Worm (Caenorhabditis elegans) whole organism, L4 larva: ENCODE data around the gene grl-22.

ENCODE experiments used
- F10B5.3 ChIP-seq: sonication (generic microtip); optimal IDR thresholded peaks from 2 replicates; lab custom pipeline; 2016; ENCODE audit warnings: mild to moderate bottlenecking, missing genetic modification characterization, missing compliant biosample characterization
- F26F4.8 ChIP-seq: fragments of 200-800 bp; sonication (Bioruptor generic); conservative IDR thresholded peaks from 2 replicates; pipeline ENCODE4 v1.3.6; 2022; ENCODE audit warnings: missing genetic modification characterization, missing compliant biosample characterization
- F49E8.2 ChIP-seq: sonication (generic microtip); optimal IDR thresholded peaks from 2 replicates; lab custom pipeline; 2016; ENCODE audit warnings: missing compliant biosample characterization, mild to moderate bottlenecking, missing genetic modification characterization, borderline replicate concordance
- R02D3.7 ChIP-seq: fragments of 150-350 bp; sonication (generic microtip); optimal IDR thresholded peaks from 3 replicates; lab custom pipeline; 2014; ENCODE audit warnings: missing biosample characterization, missing genetic modification characterization
- Y105C5A.15 ChIP-seq: fragments of 200-800 bp; sonication (Bioruptor generic); IDR thresholded peaks from 2 replicates; pipeline ENCODE4 v1.3.6; 2022; ENCODE audit warnings: missing genetic modification characterization, missing compliant biosample characterization
- Y48G9A.11 ChIP-seq: fragments of 200-800 bp; sonication (Bioruptor generic); IDR thresholded peaks from 2 replicates; pipeline ENCODE4 v1.3.6; 2022; ENCODE audit warnings: missing genetic modification reagents, missing genetic modification characterization, missing compliant biosample characterization
- Y5F2A.4 ChIP-seq: fragments of 200-800 bp; sonication (Bioruptor generic); optimal IDR thresholded peaks from 2 replicates; lab custom pipeline; 2018; ENCODE audit warnings: mild to moderate bottlenecking, missing genetic modification characterization, missing compliant biosample characterization
- Y75B8A.6 ChIP-seq: fragments of 200-800 bp; sonication (Bioruptor generic); IDR thresholded peaks from 2 replicates; pipeline ENCODE4 v1.3.6; 2022; ENCODE audit warnings: missing genetic modification reagents, missing genetic modification characterization, missing compliant biosample characterization
- ZK337.2 ChIP-seq: fragments of 200-800 bp; sonication (Bioruptor generic); IDR thresholded peaks from 2 replicates; pipeline ENCODE4 v1.3.6; 2022; ENCODE audit warnings: missing genetic modification reagents, missing genetic modification characterization, missing compliant biosample characterization
- ama-1 ChIP-seq: fragments of 150-350 bp; optimal IDR thresholded peaks from 2 replicates; lab custom pipeline; 2014; ENCODE audit warnings: inconsistent platforms, mixed read lengths
- attf-4 ChIP-seq: sonication (generic microtip); optimal IDR thresholded peaks from 3 replicates; lab custom pipeline; 2017; ENCODE audit warnings: missing biosample characterization, missing genetic modification characterization
- ceh-28 ChIP-seq: fragments of 150-350 bp; optimal IDR thresholded peaks from 2 replicates; lab custom pipeline; 2014; ENCODE audit warnings: missing biosample characterization, missing genetic modification reagents, missing genetic modification characterization
- ceh-44 ChIP-seq: fragments of 200-800 bp; sonication (Bioruptor generic); IDR thresholded peaks from 2 replicates; pipeline ENCODE4 v1.3.6; 2022; ENCODE audit warnings: missing genetic modification reagents, missing genetic modification characterization, missing compliant biosample characterization
- daf-8 ChIP-seq: fragments of 200-800 bp; sonication (Bioruptor generic); IDR thresholded peaks from 2 replicates; pipeline ENCODE4 v1.3.6; 2022; ENCODE audit warnings: missing genetic modification characterization, missing compliant biosample characterization
- dmd-8 ChIP-seq: fragments of 200-800 bp; sonication (Bioruptor generic); IDR thresholded peaks from 2 replicates; pipeline ENCODE4 v1.3.6; 2022; ENCODE audit warnings: missing genetic modification characterization, missing compliant biosample characterization
- dmd-9 ChIP-seq: fragments of 200-800 bp; sonication (Bioruptor generic); IDR thresholded peaks from 2 replicates; pipeline ENCODE4 v1.3.6; 2022; ENCODE audit warnings: missing genetic modification reagents, missing genetic modification characterization, missing compliant biosample characterization
- duxl-1 ChIP-seq: sonication (generic microtip); optimal IDR thresholded peaks from 2 replicates; lab custom pipeline; 2016; ENCODE audit warnings: mild to moderate bottlenecking, missing genetic modification characterization, moderate library complexity, missing compliant biosample characterization; ENCODE audit not compliant: poor library complexity
- dve-1 ChIP-seq: sonication (generic microtip); optimal IDR thresholded peaks from 2 replicates; lab custom pipeline; 2017; ENCODE audit warnings: antibody characterized with exemption, mild to moderate bottlenecking, missing genetic modification characterization, missing compliant biosample characterization; ENCODE audit not compliant: insufficient read depth
- egl-43 ChIP-seq: fragments of 200-800 bp; sonication (Bioruptor generic); IDR thresholded peaks from 2 replicates; pipeline ENCODE4 v1.3.6; 2022; ENCODE audit warnings: missing genetic modification reagents, missing genetic modification characterization, missing compliant biosample characterization
- fkh-10 ChIP-seq: fragments of 150-350 bp; optimal IDR thresholded peaks from 2 replicates; lab custom pipeline; 2014; ENCODE audit warnings: missing biosample characterization, missing genetic modification reagents, missing genetic modification characterization
- gei-8 ChIP-seq: fragments of 200-800 bp; sonication (Bioruptor generic); optimal IDR thresholded peaks from 2 replicates; lab custom pipeline; 2018; ENCODE audit warnings: mild to moderate bottlenecking, missing genetic modification characterization, missing compliant biosample characterization
- hif-1 ChIP-seq, 2 experiments: sonication (generic microtip); optimal IDR thresholded peaks; 2 replicates each; lab custom pipeline; 2016 to 2017; ENCODE audit warnings: missing compliant biosample characterization in 2 of 2, missing genetic modification characterization in 2 of 2, missing genetic modification reagents in 2 of 2, missing genotype in 2 of 2, mild to moderate bottlenecking in 1 of 2
- hlh-30 ChIP-seq: sonication (generic microtip); optimal IDR thresholded peaks from 2 replicates; lab custom pipeline; 2017; ENCODE audit warnings: antibody characterized with exemption, mild to moderate bottlenecking, missing genetic modification characterization, missing compliant biosample characterization; ENCODE audit not compliant: insufficient read depth
- hmg-1.1 ChIP-seq: fragments of 200-800 bp; sonication (Bioruptor generic); IDR thresholded peaks from 2 replicates; pipeline ENCODE4 v1.3.6; 2022; ENCODE audit warnings: missing genetic modification reagents, missing genetic modification characterization, missing compliant biosample characterization
- jun-1 ChIP-seq: fragments of 150-350 bp; optimal IDR thresholded peaks from 2 replicates; lab custom pipeline; 2014; ENCODE audit warnings: missing biosample characterization, missing genetic modification reagents, missing genetic modification characterization
- lim-7 ChIP-seq: fragments of 200-800 bp; sonication (Bioruptor generic); IDR thresholded peaks from 2 replicates; pipeline ENCODE4 v1.3.6; 2022; ENCODE audit warnings: missing genetic modification characterization, missing compliant biosample characterization
- mdl-1 ChIP-seq, 2 experiments: fragments of 150-350 bp in 1 of 2; sonication (generic microtip) in 1 of 2; optimal IDR thresholded peaks; 2 replicates each; lab custom pipeline; 2014 to 2017; ENCODE audit warnings: missing biosample characterization in 2 of 2, missing genetic modification characterization in 2 of 2
- mdt-29 ChIP-seq: fragments of 200-800 bp; sonication (Bioruptor generic); IDR thresholded peaks from 2 replicates; pipeline ENCODE4 v1.3.6; 2022; ENCODE audit warnings: missing genetic modification reagents, missing genetic modification characterization, missing compliant biosample characterization
- mep-1 ChIP-seq: fragments of 150-350 bp; sonication (generic microtip); optimal IDR thresholded peaks from 3 replicates; lab custom pipeline; 2014; ENCODE audit warnings: missing biosample characterization, missing genetic modification characterization
- nhr-10 ChIP-seq: fragments of 150-350 bp; optimal IDR thresholded peaks from 2 replicates; lab custom pipeline; 2014; ENCODE audit warnings: missing biosample characterization, missing genetic modification characterization
- nhr-102 ChIP-seq: sonication (generic microtip); optimal IDR thresholded peaks from 2 replicates; lab custom pipeline; 2016; ENCODE audit warnings: mild to moderate bottlenecking, missing genetic modification characterization, moderate library complexity, missing compliant biosample characterization
- nhr-111 ChIP-seq: fragments of 200-800 bp; sonication (Bioruptor generic); optimal IDR thresholded peaks from 2 replicates; lab custom pipeline; 2018; ENCODE audit warnings: mild to moderate bottlenecking, missing genetic modification characterization, missing compliant biosample characterization
- nhr-237 ChIP-seq: sonication (generic microtip); optimal IDR thresholded peaks from 2 replicates; lab custom pipeline; 2017; ENCODE audit warnings: missing biosample characterization, missing genetic modification characterization
- nhr-25 ChIP-seq: sonication (generic microtip); optimal IDR thresholded peaks from 2 replicates; lab custom pipeline; 2017; ENCODE audit warnings: missing genetic modification characterization, mild to moderate bottlenecking, missing compliant biosample characterization, antibody characterized with exemption, moderate library complexity, borderline replicate concordance; ENCODE audit not compliant: insufficient read depth
- nhr-28 ChIP-seq: fragments of 150-350 bp; optimal IDR thresholded peaks from 2 replicates; lab custom pipeline; 2014; ENCODE audit warnings: missing biosample characterization, missing genetic modification characterization
- nhr-48 ChIP-seq: sonication (generic microtip); optimal IDR thresholded peaks from 2 replicates; lab custom pipeline; 2016; ENCODE audit warnings: mild to moderate bottlenecking, missing genetic modification characterization, missing compliant biosample characterization
- nhr-77 ChIP-seq: fragments of 150-350 bp; optimal IDR thresholded peaks from 2 replicates; lab custom pipeline; 2014; ENCODE audit warnings: missing biosample characterization, missing genetic modification characterization
- pha-4 ChIP-seq, 2 experiments: fragments of 150-350 bp in 1 of 2; fragments of 200-800 bp in 1 of 2; sonication (Bioruptor generic) in 1 of 2; IDR thresholded peaks in 1 of 2; optimal IDR thresholded peaks in 1 of 2; 2 replicates each; pipeline versions ENCODE4 v1.3.6 to Lab custom; 2014 to 2022; ENCODE audit warnings: missing genetic modification characterization in 2 of 2, missing genetic modification reagents in 2 of 2, missing biosample characterization in 1 of 2, missing compliant biosample characterization in 1 of 2
- php-3 ChIP-seq: fragments of 200-800 bp; sonication (Bioruptor generic); IDR thresholded peaks from 2 replicates; pipeline ENCODE4 v1.3.6; 2022; ENCODE audit warnings: missing genetic modification reagents, missing genetic modification characterization, missing compliant biosample characterization
- pqm-1 ChIP-seq: sonication (generic microtip); optimal IDR thresholded peaks from 2 replicates; lab custom pipeline; 2017; ENCODE audit warnings: missing biosample characterization, missing genetic modification characterization
- rbr-2 ChIP-seq: sonication (generic microtip); optimal IDR thresholded peaks from 2 replicates; lab custom pipeline; 2016; ENCODE audit warnings: missing genotype, missing genetic modification characterization, missing compliant biosample characterization
- saeg-2 ChIP-seq: fragments of 200-800 bp; sonication (Bioruptor generic); IDR thresholded peaks from 2 replicates; pipeline ENCODE4 v1.3.6; 2022; ENCODE audit warnings: missing genetic modification reagents, missing genetic modification characterization, missing compliant biosample characterization
- skn-1 ChIP-seq: fragments of 150-350 bp; optimal IDR thresholded peaks from 2 replicates; lab custom pipeline; 2014; ENCODE audit warnings: missing biosample characterization, missing genetic modification characterization
- spr-1 ChIP-seq: sonication (generic microtip); optimal IDR thresholded peaks from 2 replicates; lab custom pipeline; 2016; ENCODE audit warnings: mild to moderate bottlenecking, missing genetic modification characterization, missing compliant biosample characterization
- tag-97 ChIP-seq: fragments of 200-800 bp; sonication (Bioruptor generic); IDR thresholded peaks from 2 replicates; pipeline ENCODE4 v1.3.6; 2022; ENCODE audit warnings: missing genetic modification characterization, missing compliant biosample characterization
- tra-1 ChIP-seq: fragments of 200-800 bp; sonication (Bioruptor generic); IDR thresholded peaks from 2 replicates; pipeline ENCODE4 v1.3.6; 2022; ENCODE audit warnings: missing genetic modification reagents, missing genetic modification characterization, missing compliant biosample characterization
- unc-39 ChIP-seq: sonication (generic microtip); optimal IDR thresholded peaks from 2 replicates; lab custom pipeline; 2017; ENCODE audit warnings: missing biosample characterization, missing genetic modification characterization
- unc-62 ChIP-seq, 3 experiments: fragments of 150-350 bp in 1 of 3; sonication (generic microtip); optimal IDR thresholded peaks in 2 of 3; peaks in 1 of 3; 1 replicate in 1 of 3; 2 replicates in 2 of 3; lab custom pipeline; 2014 to 2017; ENCODE audit warnings: missing biosample characterization in 3 of 3, missing genetic modification characterization in 3 of 3, missing genetic modification reagents in 3 of 3, missing genotype in 1 of 3
- zip-11 ChIP-seq: fragments of 200-800 bp; sonication (Bioruptor generic); IDR thresholded peaks from 2 replicates; pipeline ENCODE4 v1.3.6; 2022; ENCODE audit warnings: missing genetic modification characterization, missing compliant biosample characterization
- ztf-7 ChIP-seq: fragments of 150-350 bp; optimal IDR thresholded peaks from 2 replicates; lab custom pipeline; 2014; ENCODE audit warnings: missing biosample characterization, missing genetic modification characterization

Gene grl-22

ce11 chrIII:5449762-5450308, 36.0 kb upstream of the grl-22 start, which contains the start of gene F48E8.8:
TSS of gene F48E8.8 (minus strand) at chrIII:5449812.
- TF ChIP-seq gei-8 (no peak), skn-1 (tag; lab: Kevin White, UChicago) (no peak), nhr-10 (tag; lab: Kevin White, UChicago) (no peak), jun-1 (tag; lab: Kevin White, UChicago) (no peak), attf-4 (no peak), lim-7 (no peak), dmd-8 (GFP tag; lab: Robert Waterston, UW) (no peak), saeg-2 (no peak), egl-43 (GFP tag; lab: Robert Waterston, UW) (no peak), hlh-30 (tag; lab: Kevin White, UChicago) (peak; percentile 77), Y105C5A.15 (GFP tag; lab: Robert Waterston, UW) (no peak), duxl-1 (tag; lab: Kevin White, UChicago) (no peak), ZK337.2 (GFP tag; lab: Robert Waterston, UW) (no peak), php-3 (GFP tag; lab: Robert Waterston, UW) (no peak), R02D3.7 (tag; lab: Kevin White, UChicago) (no peak), mdt-29 (no peak), Y5F2A.4 (GFP tag; lab: Kevin White, UChicago) (no peak), dmd-9 (GFP tag; lab: Robert Waterston, UW) (no peak), mdl-1 (tag; optimal IDR thresholded peaks at IDR 0.05; lab: Kevin White, UChicago) (peak in 1 of 2 experiments; percentile 36), ceh-28 (tag; lab: Kevin White, UChicago) (no peak), mep-1 (tag; lab: Kevin White, UChicago) (peak; percentile 34), pqm-1 (tag; lab: Kevin White, UChicago) (no peak), nhr-102 (no peak), ceh-44 (no peak), zip-11 (GFP tag; lab: Robert Waterston, UW) (no peak), nhr-77 (tag; lab: Kevin White, UChicago) (no peak), daf-8 (GFP tag; lab: Robert Waterston, UW) (no peak), unc-39 (no peak), F10B5.3 (tag; lab: Kevin White, UChicago) (no peak), nhr-25 (tag; lab: Kevin White, UChicago) (no peak), spr-1 (tag; lab: Kevin White, UChicago) (no peak), F49E8.2 (tag; lab: Kevin White, UChicago) (no peak), nhr-48 (no peak), ztf-7 (tag; lab: Kevin White, UChicago) (no peak), dve-1 (peak; percentile 68), unc-62 (GFP tag; optimal IDR thresholded peaks at IDR 0.05 in 1 of 2; lab: Kevin White, UChicago) (peak in 1 of 2 experiments; percentile 89), unc-62 (tag; optimal IDR thresholded peaks at IDR 0.05; lab: Kevin White, UChicago) (no peak), rbr-2 (tag; lab: Kevin White, UChicago) (peak; percentile 58), tra-1 (no peak), hif-1 (tag; optimal IDR thresholded peaks at IDR 0.05; lab: Kevin White, UChicago) (peak in 1 of 2 experiments; percentile 46), ama-1 (lab: Kevin White, UChicago) (no peak), nhr-111 (GFP tag; lab: Kevin White, UChicago) (no peak), hmg-1.1 (GFP tag; lab: Robert Waterston, UW) (peak; percentile 80), F26F4.8 (GFP tag; lab: Robert Waterston, UW) (no peak), nhr-237 (tag; lab: Kevin White, UChicago) (no peak), tag-97 (GFP tag; lab: Robert Waterston, UW) (no peak), nhr-28 (tag; lab: Kevin White, UChicago) (peak; percentile 45), fkh-10 (GFP tag; lab: Kevin White, UChicago) (no peak), pha-4 (GFP tag; IDR thresholded peaks at IDR 0.05; lab: Robert Waterston, UW) (no peak), pha-4 (tag; optimal IDR thresholded peaks at IDR 0.05; lab: Kevin White, UChicago) (no peak), Y75B8A.6 (GFP tag; lab: Robert Waterston, UW) (no peak), Y48G9A.11 (no peak)
